Worm (Caenorhabditis elegans): Measurements from ENCODE around the gene sec-16A.1.

- TF ChIP-seq snpc-4 (tag; optimal IDR thresholded peaks at IDR 0.05) (no peak), ceh-28 (tag; optimal IDR thresholded peaks at IDR 0.05) (no peak), tbx-2 (tag; optimal IDR thresholded peaks at IDR 0.05) (no peak), lin-15B (tag; optimal IDR thresholded peaks at IDR 0.05) (no peak)
These were observed 7.3 kb upstream of the sec-16A.1 start, which contains the start of gene grl-11 for ce11 chrIII:9118314-9118850.

All from whole organism, L3 larva.